Fruit fly (Drosophila melanogaster) whole organism, prepupa: ENCODE data around the gene CG13760.

Source experiments
- Blimp-1 ChIP-seq: fragments of 200-800 bp; sonication (Bioruptor generic); optimal IDR thresholded peaks from 3 replicates; lab custom pipeline; 2017; ENCODE audit warnings: missing biosample characterization, missing genetic modification characterization, mild to moderate bottlenecking, moderate library complexity, missing genetic modification reagents
- CG10669 ChIP-seq: fragments of 200-800 bp; sonication (Bioruptor generic); optimal IDR thresholded peaks from 3 replicates; lab custom pipeline; 2018; ENCODE audit warnings: missing biosample characterization, mild to moderate bottlenecking, missing genetic modification characterization, moderate library complexity
- CG11762 ChIP-seq: fragments of 200-800 bp; sonication (Bioruptor generic); optimal IDR thresholded peaks from 3 replicates; lab custom pipeline; 2016; ENCODE audit warnings: missing biosample characterization, missing genetic modification characterization; ENCODE audit not compliant: insufficient read depth
- CG16779 ChIP-seq: fragments of 200-800 bp; sonication (Bioruptor generic); optimal IDR thresholded peaks from 3 replicates; lab custom pipeline; 2017; ENCODE audit warnings: missing biosample characterization, mild to moderate bottlenecking, missing genetic modification characterization
- CG31627 ChIP-seq: fragments of 200-800 bp; sonication (Bioruptor generic); optimal IDR thresholded peaks from 3 replicates; lab custom pipeline; 2016; ENCODE audit warnings: missing biosample characterization, missing genetic modification characterization
- CG32006 ChIP-seq: fragments of 200-800 bp; sonication (Bioruptor generic); optimal IDR thresholded peaks from 3 replicates; lab custom pipeline; 2017; ENCODE audit warnings: missing biosample characterization, mild to moderate bottlenecking, missing genetic modification characterization
- CG6808 ChIP-seq: fragments of 200-800 bp; sonication (Bioruptor generic); optimal IDR thresholded peaks from 3 replicates; lab custom pipeline; 2017; ENCODE audit warnings: missing biosample characterization, missing genetic modification characterization, mild to moderate bottlenecking, moderate library complexity, missing genetic modification reagents
- CG6854 ChIP-seq: fragments of 200-800 bp; sonication (Bioruptor generic); optimal IDR thresholded peaks from 2 replicates; lab custom pipeline; 2017; ENCODE audit warnings: missing biosample characterization, mild to moderate bottlenecking, missing genetic modification characterization
- CG7368 ChIP-seq: fragments of 200-800 bp; sonication (Bioruptor generic); optimal IDR thresholded peaks from 3 replicates; lab custom pipeline; 2016; ENCODE audit warnings: missing biosample characterization, missing genetic modification characterization
- CG8632 ChIP-seq: fragments of 200-800 bp; sonication (Bioruptor generic); optimal IDR thresholded peaks from 3 replicates; lab custom pipeline; 2016; ENCODE audit warnings: missing biosample characterization, missing genetic modification characterization
- CG9139 ChIP-seq: fragments of 200-800 bp; sonication (Bioruptor generic); optimal IDR thresholded peaks from 3 replicates; lab custom pipeline; 2017; ENCODE audit warnings: missing biosample characterization, mild to moderate bottlenecking, missing genetic modification characterization
- Eip75B ChIP-seq: fragments of 200-800 bp; sonication (Bioruptor generic); optimal IDR thresholded peaks from 3 replicates; lab custom pipeline; 2016; ENCODE audit warnings: missing biosample characterization, missing genetic modification characterization
- Eip78C ChIP-seq: fragments of 200-800 bp; sonication (Bioruptor generic); peaks from one replicate; lab custom pipeline; 2016; ENCODE audit warnings: missing biosample characterization, missing genetic modification characterization
- Ets21C ChIP-seq: fragments of 200-800 bp; sonication (Bioruptor generic); optimal IDR thresholded peaks from 3 replicates; lab custom pipeline; 2016; ENCODE audit warnings: missing biosample characterization, missing genetic modification characterization
- Ets96B ChIP-seq: fragments of 200-800 bp; optimal IDR thresholded peaks from 2 replicates; lab custom pipeline; 2019; ENCODE audit warnings: missing biosample characterization, mild to moderate bottlenecking, missing genetic modification characterization, moderate library complexity
- Hr39 ChIP-seq: fragments of 200-800 bp; sonication (Bioruptor generic); optimal IDR thresholded peaks from 2 replicates; lab custom pipeline; 2016; ENCODE audit warnings: missing biosample characterization, missing genetic modification characterization
- Met ChIP-seq: fragments of 200-800 bp; sonication (Bioruptor generic); optimal IDR thresholded peaks from 3 replicates; lab custom pipeline; 2016; ENCODE audit warnings: missing biosample characterization, missing genetic modification characterization
- OdsH ChIP-seq: fragments of 200-800 bp; sonication (Bioruptor generic); optimal IDR thresholded peaks from 3 replicates; lab custom pipeline; 2016; ENCODE audit warnings: missing biosample characterization, missing genetic modification characterization
- Smox ChIP-seq: fragments of 200-800 bp; sonication (Bioruptor generic); optimal IDR thresholded peaks from 3 replicates; lab custom pipeline; 2016; ENCODE audit warnings: missing biosample characterization, missing genetic modification characterization
- Sox14 ChIP-seq: fragments of 200-800 bp; sonication (Bioruptor generic); optimal IDR thresholded peaks from 3 replicates; lab custom pipeline; 2016; ENCODE audit warnings: missing biosample characterization, missing genetic modification characterization
- Sox15 ChIP-seq: fragments of 200-800 bp; sonication (Bioruptor generic); optimal IDR thresholded peaks from 3 replicates; lab custom pipeline; 2016; ENCODE audit warnings: missing biosample characterization, missing genetic modification characterization
- achi ChIP-seq: fragments of 200-800 bp; sonication (Bioruptor generic); optimal IDR thresholded peaks from 3 replicates; lab custom pipeline; 2016; ENCODE audit warnings: missing biosample characterization, missing genetic modification characterization
- cyc ChIP-seq: fragments of 200-800 bp; sonication (Bioruptor generic); optimal IDR thresholded peaks from 3 replicates; lab custom pipeline; 2016; ENCODE audit warnings: missing biosample characterization, missing genetic modification characterization
- dsx ChIP-seq: fragments of 200-800 bp; optimal IDR thresholded peaks from 3 replicates; lab custom pipeline; 2019; ENCODE audit warnings: missing biosample characterization, mild to moderate bottlenecking, missing genetic modification characterization, moderate library complexity; ENCODE audit not compliant: poor library complexity, severe bottlenecking
- eg ChIP-seq: fragments of 200-800 bp; sonication (Bioruptor generic); IDR thresholded peaks from 3 replicates; pipeline ENCODE4 v1.3.6; 2022; ENCODE audit warnings: missing biosample characterization, missing genetic modification characterization
- esn ChIP-seq: fragments of 200-800 bp; sonication (Bioruptor generic); optimal IDR thresholded peaks from 2 replicates; lab custom pipeline; 2016; ENCODE audit warnings: missing biosample characterization, mild to moderate bottlenecking, missing genetic modification characterization, moderate library complexity
- fd85E ChIP-seq: fragments of 200-800 bp; sonication (Bioruptor generic); optimal IDR thresholded peaks from 3 replicates; lab custom pipeline; 2016; ENCODE audit warnings: missing biosample characterization, missing genetic modification characterization
- fkh ChIP-seq: fragments of 200-800 bp; sonication (Bioruptor generic); optimal IDR thresholded peaks from 3 replicates; lab custom pipeline; 2017; ENCODE audit warnings: missing biosample characterization, mild to moderate bottlenecking, missing genetic modification characterization, moderate library complexity
- ss ChIP-seq, 2 experiments: fragments of 200-800 bp; sonication (Bioruptor generic); optimal IDR thresholded peaks; 2 replicates in 1 of 2; 3 replicates in 1 of 2; lab custom pipeline; 2017 to 2018; ENCODE audit warnings: mild to moderate bottlenecking in 2 of 2, missing biosample characterization in 2 of 2, missing genetic modification characterization in 2 of 2, moderate library complexity in 1 of 2
- svp ChIP-seq: fragments of 200-800 bp; sonication (Bioruptor generic); peaks from one replicate; lab custom pipeline; 2016; ENCODE audit warnings: missing biosample characterization, missing genetic modification characterization
- topi ChIP-seq: fragments of 200-800 bp; sonication (Bioruptor generic); optimal IDR thresholded peaks from 3 replicates; lab custom pipeline; 2016; ENCODE audit warnings: missing biosample characterization, missing genetic modification characterization
- vri ChIP-seq: fragments of 200-800 bp; sonication (Bioruptor generic); optimal IDR thresholded peaks from 3 replicates; lab custom pipeline; 2016; ENCODE audit warnings: missing biosample characterization, mild to moderate bottlenecking, missing genetic modification characterization

CG13760 gene

dm6 chrX:2593753-2594096 is 8.2 kb upstream of the CG13760 start (continued):
- TF ChIP-seq topi (GFP tag; lab: Kevin White, UChicago) (peak; percentile 96), Hr39 (GFP tag; lab: Kevin White, UChicago) (peak; percentile 97), vri (GFP tag; lab: Kevin White, UChicago) (peak; percentile 94), CG16779 (peak; percentile 68), CG6808 (peak; percentile 81), Eip75B (GFP tag; lab: Kevin White, UChicago) (peak; percentile 91), eg (peak; percentile 95), CG7368 (GFP tag; lab: Kevin White, UChicago) (peak; percentile 95), CG11762 (peak; percentile 83), cyc (GFP tag; lab: Kevin White, UChicago) (peak; percentile 97), CG10669 (GFP tag; lab: Kevin White, UChicago) (peak; percentile 88), fd85E (GFP tag; lab: Kevin White, UChicago) (peak; percentile 88), Ets21C (GFP tag; lab: Kevin White, UChicago) (peak; percentile 93)

- TF ChIP-seq vri (GFP tag; lab: Kevin White, UChicago) (no peak), Blimp-1 (GFP tag; lab: Kevin White, UChicago) (peak; percentile 12), Eip78C (GFP tag; lab: Kevin White, UChicago) (peak; percentile 56)
Observed at dm6 chrX:2593094-2593752, 7.7 kb upstream of the CG13760 start.

dm6 chrX:2592243-2592642 is 6.7 kb upstream of the CG13760 start:
- TF ChIP-seq CG6854 (no peak), Smox (no peak), OdsH (GFP tag; lab: Kevin White, UChicago) (no peak), dsx (GFP tag; lab: Kevin White, UChicago) (no peak), Sox14 (GFP tag; lab: Kevin White, UChicago) (no peak), Ets21C (GFP tag; lab: Kevin White, UChicago) (no peak), Blimp-1 (GFP tag; lab: Kevin White, UChicago) (no peak), CG9139 (GFP tag; lab: Kevin White, UChicago) (peak; percentile 28), CG6808 (peak; percentile 22), CG8632 (no peak), CG31627 (GFP tag; lab: Kevin White, UChicago) (no peak), ss (GFP tag; optimal IDR thresholded peaks at IDR 0.05; lab: Kevin White, UChicago) (peak in 1 of 2 experiments; percentile 31), esn (GFP tag; lab: Kevin White, UChicago) (no peak)

dm6 chrX:2591315-2591999 is 6.0 kb upstream of the CG13760 start:
- TF ChIP-seq Met (GFP tag; lab: Kevin White, UChicago) (peak; percentile 13), Ets96B (no peak), Smox (peak; percentile 13), achi (GFP tag; lab: Kevin White, UChicago) (no peak), CG32006 (GFP tag; lab: Kevin White, UChicago) (no peak), fkh (GFP tag; lab: Kevin White, UChicago) (peak; percentile 3), esn (GFP tag; lab: Kevin White, UChicago) (peak; percentile 1), vri (GFP tag; lab: Kevin White, UChicago) (peak; percentile 67), Eip78C (GFP tag; lab: Kevin White, UChicago) (peak; percentile 64), topi (GFP tag; lab: Kevin White, UChicago) (peak; percentile 8), svp (GFP tag; lab: Kevin White, UChicago) (peak; percentile 72)

dm6 chrX:2590607-2591006 is 5.1 kb upstream of the CG13760 start:
- TF ChIP-seq topi (GFP tag; lab: Kevin White, UChicago) = no peak
- TF ChIP-seq svp (GFP tag; lab: Kevin White, UChicago) = peak; percentile 68
- TF ChIP-seq Sox15 (GFP tag; lab: Kevin White, UChicago) = no peak
- TF ChIP-seq eg = no peak
- TF ChIP-seq CG7368 (GFP tag; lab: Kevin White, UChicago) = no peak
- TF ChIP-seq CG32006 (GFP tag; lab: Kevin White, UChicago) = no peak
- TF ChIP-seq ss (GFP tag; optimal IDR thresholded peaks at IDR 0.05; lab: Kevin White, UChicago) = no peak
- no peak for TF ChIP-seq fd85E (GFP tag; lab: Kevin White, UChicago)
- TF ChIP-seq CG6854 = no peak
- TF ChIP-seq CG31627 (GFP tag; lab: Kevin White, UChicago) = no peak
- TF ChIP-seq fkh (GFP tag; lab: Kevin White, UChicago) = peak; percentile 59
- TF ChIP-seq Met (GFP tag; lab: Kevin White, UChicago) = no peak
- no peak for TF ChIP-seq CG6808
- no peak for TF ChIP-seq CG16779
- no peak for TF ChIP-seq Eip78C (GFP tag; lab: Kevin White, UChicago)
- no peak for TF ChIP-seq OdsH (GFP tag; lab: Kevin White, UChicago)
